Worm (Caenorhabditis elegans): ENCODE results near the gene sre-9.

ce11 chrV:3929099-3929498, 34.3 kb downstream of the sre-9 start, which contains the start of gene srx-64:
- TF ChIP-seq T22C8.4 (GFP tag; IDR thresholded peaks at IDR 0.05) (no peak), tab-1 (GFP tag; IDR thresholded peaks at IDR 0.05) (no peak), klf-2 (GFP tag; conservative IDR thresholded peaks at IDR 0.05) (no peak), flt-1 (GFP tag; IDR thresholded peaks at IDR 0.05) (no peak), cog-1 (tag; optimal IDR thresholded peaks at IDR 0.05) (no peak), ztf-29 (GFP tag; IDR thresholded peaks at IDR 0.05) (no peak), ztf-23 (GFP tag; IDR thresholded peaks at IDR 0.05) (no peak)
